Fruit fly (Drosophila melanogaster) whole organism: ENCODE results near the gene CG44325.

Experiments used
- CG8478 ChIP-seq: fragments of >200 bp; optimal IDR thresholded peaks from 2 replicates; lab custom pipeline; 2018; ENCODE audit warnings: inconsistent platforms
- Dll ChIP-seq: fragments of >200 bp; optimal IDR thresholded peaks from 2 replicates; lab custom pipeline; 2017
- EcR ChIP-seq, 2 experiments: fragments of >200 bp; optimal IDR thresholded peaks; 2 replicates each; lab custom pipeline; 2017; ENCODE audit warnings: missing biosample characterization in 2 of 2, missing genetic modification characterization in 2 of 2, missing genetic modification reagents in 2 of 2
- psq ChIP-seq: fragments of >200 bp; optimal IDR thresholded peaks from 2 replicates; lab custom pipeline; 2017
- usp ChIP-seq: fragments of >200 bp; optimal IDR thresholded peaks from 2 replicates; lab custom pipeline; 2017; ENCODE audit warnings: missing biosample characterization, missing genetic modification characterization, mixed read lengths

- no peak for TF ChIP-seq usp (GFP tag; lab: Kevin White, UChicago)
- TF ChIP-seq CG8478 (lab: Kevin White, UChicago): no peak
- no peak for TF ChIP-seq psq (lab: Kevin White, UChicago)
- TF ChIP-seq EcR (GFP tag; optimal IDR thresholded peaks at IDR 0.05; lab: Kevin White, UChicago): no peak
- no peak for TF ChIP-seq Dll (lab: Kevin White, UChicago)
Measured at dm6 chrX:9061299-9061698, 17.0 kb downstream of the CG44325 start.
